Worm (Caenorhabditis elegans) whole organism, late embryonic: ENCODE measurements around the gene W02A2.8.

Source experiments
- C08G9.2 ChIP-seq: sonication (generic microtip); optimal IDR thresholded peaks from 2 replicates; lab custom pipeline; 2016; ENCODE audit warnings: mild to moderate bottlenecking, missing genetic modification characterization, moderate library complexity, missing compliant biosample characterization
- T23F11.4 ChIP-seq: fragments of 200-800 bp; sonication (Bioruptor generic); optimal IDR thresholded peaks from 2 replicates; lab custom pipeline; 2018; ENCODE audit warnings: mild to moderate bottlenecking, missing genetic modification characterization, missing compliant biosample characterization
- ceh-18 ChIP-seq: sonication (generic microtip); optimal IDR thresholded peaks from 2 replicates; lab custom pipeline; 2016; ENCODE audit warnings: missing genetic modification characterization, missing compliant biosample characterization
- ceh-34 ChIP-seq: sonication (generic microtip); optimal IDR thresholded peaks from 2 replicates; lab custom pipeline; 2016; ENCODE audit warnings: mild to moderate bottlenecking, missing genetic modification characterization, missing compliant biosample characterization
- ceh-6 ChIP-seq: fragments of 200-800 bp; sonication (Bioruptor generic); optimal IDR thresholded peaks from 2 replicates; lab custom pipeline; 2018; ENCODE audit warnings: mild to moderate bottlenecking, missing genetic modification characterization, missing compliant biosample characterization
- elt-2 ChIP-seq: sonication (generic microtip); optimal IDR thresholded peaks from 2 replicates; lab custom pipeline; 2016; ENCODE audit warnings: missing genetic modification reagents, missing genetic modification characterization, missing compliant biosample characterization
- gmeb-2 ChIP-seq: sonication (generic microtip); optimal IDR thresholded peaks from 2 replicates; lab custom pipeline; 2016; ENCODE audit warnings: missing genetic modification characterization, inconsistent platforms, missing compliant biosample characterization
- hlh-6 ChIP-seq: sonication (generic microtip); optimal IDR thresholded peaks from 2 replicates; lab custom pipeline; 2016; ENCODE audit warnings: missing genotype, missing genetic modification characterization, missing compliant biosample characterization
- lim-6 ChIP-seq: sonication (generic microtip); optimal IDR thresholded peaks from 2 replicates; lab custom pipeline; 2016; ENCODE audit warnings: missing genetic modification characterization, missing compliant biosample characterization
- nfya-1 ChIP-seq: sonication (generic microtip); optimal IDR thresholded peaks from 2 replicates; lab custom pipeline; 2017; ENCODE audit warnings: missing genetic modification characterization, mild to moderate bottlenecking, missing compliant biosample characterization, antibody characterized with exemption, moderate library complexity
- nhr-11 ChIP-seq: fragments of 150-350 bp; optimal IDR thresholded peaks from 2 replicates; lab custom pipeline; 2014; ENCODE audit warnings: missing biosample characterization, missing genetic modification characterization
- pha-4 ChIP-seq: fragments of 150-350 bp; optimal IDR thresholded peaks from 2 replicates; lab custom pipeline; 2018; ENCODE audit warnings: missing biosample characterization, missing genetic modification reagents, missing genetic modification characterization
- syd-9 ChIP-seq: sonication (generic microtip); optimal IDR thresholded peaks from 2 replicates; lab custom pipeline; 2016; ENCODE audit warnings: mild to moderate bottlenecking, missing genetic modification characterization, moderate library complexity, missing compliant biosample characterization
- unc-42 ChIP-seq: sonication (generic microtip); optimal IDR thresholded peaks from 2 replicates; lab custom pipeline; 2016; ENCODE audit warnings: missing genotype, missing genetic modification characterization, missing compliant biosample characterization

W02A2.8 gene

DNA sequence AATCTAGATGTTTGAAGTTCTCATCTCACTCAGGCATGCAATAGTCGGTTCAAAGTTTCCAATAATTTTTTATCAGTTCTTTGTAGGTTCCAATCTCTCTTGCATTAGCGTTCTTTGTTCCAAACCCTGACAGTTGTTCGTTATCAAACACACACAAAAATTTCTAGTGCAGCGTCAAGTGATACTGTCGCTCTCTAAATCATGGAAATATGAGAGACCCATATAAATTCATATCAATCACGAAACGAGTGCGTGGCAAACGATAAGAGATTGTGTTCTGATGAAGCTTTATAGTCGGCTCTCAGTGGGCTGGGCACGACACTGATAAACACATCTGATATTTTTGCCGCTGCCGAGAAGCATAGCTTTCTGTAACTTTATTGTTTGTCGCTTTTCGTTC is 44.2 kb downstream of the W02A2.8 start:
- TF ChIP-seq ceh-34, result no peak
- TF ChIP-seq lim-6 (tag; lab: Kevin White, UChicago), result no peak
- peak; percentile 87 for TF ChIP-seq elt-2 (tag; lab: Kevin White, UChicago)
- no peak for TF ChIP-seq T23F11.4 (GFP tag; lab: Kevin White, UChicago)
- no peak for TF ChIP-seq nhr-11 (tag; lab: Kevin White, UChicago)

DNA sequence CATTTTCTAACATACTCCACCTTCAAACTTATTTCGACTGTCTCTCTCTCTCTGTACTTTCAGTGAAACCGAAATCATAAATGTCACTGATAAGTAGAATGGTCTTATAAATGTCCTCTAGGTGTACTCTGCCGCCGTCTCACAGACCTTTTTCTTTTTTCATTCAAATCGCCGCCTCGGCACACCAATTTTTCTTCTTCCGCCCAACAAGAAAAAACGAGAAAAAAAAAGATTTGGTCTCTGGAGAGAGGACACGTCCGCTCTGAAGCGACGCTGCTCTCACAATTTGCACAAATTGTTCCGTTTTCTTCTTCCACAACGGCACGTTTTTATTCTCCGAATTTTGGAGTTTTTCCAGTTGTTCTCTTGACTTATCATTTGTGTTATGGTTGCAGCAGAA is 45.2 kb downstream of the W02A2.8 start:
- no peak for TF ChIP-seq hlh-6 (tag; lab: Kevin White, UChicago)
- no peak for TF ChIP-seq C08G9.2
- no peak for TF ChIP-seq ceh-6 (GFP tag; lab: Kevin White, UChicago)
- no peak for TF ChIP-seq ceh-18 (tag; lab: Kevin White, UChicago)
- no peak for TF ChIP-seq gmeb-2 (tag; lab: Kevin White, UChicago)

DNA sequence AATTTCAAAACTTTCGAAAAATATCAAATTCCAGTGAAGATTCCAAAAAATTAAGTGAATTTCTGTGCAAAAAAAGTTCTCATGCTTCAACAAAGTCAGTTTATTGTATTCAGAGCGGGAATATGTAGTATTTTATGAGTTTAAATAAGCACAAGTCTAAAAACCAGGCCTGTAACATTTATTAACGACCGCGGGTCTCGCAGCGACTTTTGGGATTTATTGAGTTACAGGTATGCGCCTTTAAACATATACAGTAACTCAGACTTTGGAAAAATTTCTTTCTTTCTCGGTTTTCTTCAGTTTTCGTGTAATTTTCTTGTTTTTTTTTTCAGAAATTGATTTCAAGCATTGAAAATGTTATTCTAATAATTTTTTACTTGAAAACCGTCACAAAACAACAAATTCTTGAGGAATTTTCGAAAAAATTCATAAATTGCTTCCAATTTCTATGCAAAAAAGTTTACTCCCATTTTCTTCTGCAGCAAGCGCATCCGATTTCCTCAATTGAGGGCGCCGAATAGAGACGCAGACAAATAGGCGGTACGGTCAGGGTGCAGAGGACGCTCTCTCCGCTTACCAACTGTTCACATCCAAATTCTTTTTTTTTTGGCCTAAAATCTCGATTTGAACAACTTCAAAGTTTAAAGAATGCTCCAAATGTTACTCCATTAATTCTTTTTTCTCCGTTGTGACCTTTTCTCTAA is 46.9 kb downstream of the W02A2.8 start:
- no peak for TF ChIP-seq syd-9 (tag; lab: Kevin White, UChicago)
- TF ChIP-seq nfya-1 (tag; lab: Kevin White, UChicago), result peak; percentile 11

DNA sequence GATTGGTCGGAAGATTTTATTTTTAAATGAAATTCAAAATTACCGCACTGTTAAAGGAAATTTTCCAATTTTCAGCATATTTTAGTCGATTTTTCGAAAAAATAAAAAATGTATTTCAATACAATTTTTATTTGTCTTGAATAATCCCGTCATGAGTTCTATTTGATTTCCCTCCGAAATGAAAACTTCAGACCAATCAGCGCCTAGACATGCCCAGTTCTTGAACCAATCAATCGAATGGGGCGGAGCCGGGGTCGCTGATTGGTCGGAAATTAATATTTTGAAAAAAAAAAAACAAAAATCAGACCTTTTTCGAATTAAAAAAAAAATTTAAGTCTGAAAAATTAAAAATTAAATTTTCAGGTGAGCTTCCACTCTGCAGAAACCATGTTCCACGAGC is 48.8 kb downstream of the W02A2.8 start:
- TF ChIP-seq unc-42 (no peak), nfya-1 (tag; lab: Kevin White, UChicago) (peak; percentile 64), pha-4 (no peak)
- TF ChIP-seq, all 69 proteins: peak for 1
